Fruit fly (Drosophila melanogaster): ENCODE measurements around the gene CG31659.

Gene CG31659

dm6 chr2L:1312321-1312720 lies 47.3 kb downstream of the CG31659 start:
- no peak for TF ChIP-seq CG8478 (optimal IDR thresholded peaks at IDR 0.05)
- no peak for TF ChIP-seq Dll (optimal IDR thresholded peaks at IDR 0.05)
- TF ChIP-seq usp (GFP tag; optimal IDR thresholded peaks at IDR 0.05), result no peak
- TF ChIP-seq pan (optimal IDR thresholded peaks at IDR 0.05), result no peak
- TF ChIP-seq psq (optimal IDR thresholded peaks at IDR 0.05), result no peak
- no peak for TF ChIP-seq EcR (GFP tag; optimal IDR thresholded peaks at IDR 0.05)

Data from whole organism.